Fruit fly (Drosophila melanogaster): ENCODE data around the gene GluRIIA.

Gene GluRIIA

dm6 chr2L:5567103-5567502 lies 12.2 kb downstream of the GluRIIA start (continued):
- TF ChIP-seq CG2678 (tag; optimal IDR thresholded peaks at IDR 0.05) (peak; percentile 20), unpg (GFP tag; optimal IDR thresholded peaks at IDR 0.05) (peak; percentile 30), CG14710 (tag; optimal IDR thresholded peaks at IDR 0.05) (no peak), tll (GFP tag; optimal IDR thresholded peaks at IDR 0.05) (no peak), CG14050 (GFP tag; IDR thresholded peaks at IDR 0.05) (no peak), CG11456 (GFP tag; IDR thresholded peaks at IDR 0.05) (0 out of 3 replicates have a peak, but pooled peaks have one; percentile 43), ci (GFP tag; IDR thresholded peaks at IDR 0.05) (no peak), Oli (tag; optimal IDR thresholded peaks at IDR 0.05) (peak; percentile 7), nmo (GFP tag; optimal IDR thresholded peaks at IDR 0.05) (peak; percentile 5), disco-r (GFP tag; optimal IDR thresholded peaks at IDR 0.05) (no peak), Hr3 (GFP tag; optimal IDR thresholded peaks at IDR 0.05) (no peak), CG3065 (GFP tag; optimal IDR thresholded peaks at IDR 0.05) (no peak)

DNA sequence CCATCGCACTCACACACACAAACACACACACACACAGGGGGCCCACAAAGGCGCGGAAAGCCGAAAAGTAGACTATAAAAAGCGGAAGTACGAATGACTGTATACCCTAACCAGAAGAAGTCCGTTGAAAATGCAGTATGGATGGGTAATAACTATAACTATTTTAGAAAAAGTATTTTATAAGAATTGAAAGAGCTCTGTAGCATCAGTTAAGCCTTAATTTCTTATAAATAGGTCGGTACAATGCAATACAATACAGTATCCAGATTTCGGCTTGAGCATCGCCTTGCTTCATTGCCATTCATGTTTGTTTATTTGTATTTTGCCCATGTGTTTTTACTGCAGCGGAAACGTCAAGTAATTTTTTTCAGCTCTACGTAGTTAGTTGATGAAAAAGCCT lies 14.6 kb downstream of the GluRIIA start:
- peak; percentile 1 for TF ChIP-seq CG1602 (GFP tag; optimal IDR thresholded peaks at IDR 0.05)
- no peak for TF ChIP-seq bsh (GFP tag; optimal IDR thresholded peaks at IDR 0.05)
- TF ChIP-seq CG3065 (GFP tag; optimal IDR thresholded peaks at IDR 0.05), result no peak
- TF ChIP-seq CG3847 (GFP tag; IDR thresholded peaks at IDR 0.05), result no peak
- TF ChIP-seq CG17829 (tag; optimal IDR thresholded peaks at IDR 0.05), result no peak
- TF ChIP-seq Aef1 (GFP tag; IDR thresholded peaks at IDR 0.05), result no peak
- no peak for TF ChIP-seq hb (GFP tag; IDR thresholded peaks at IDR 0.05; ENCODE audit: partially characterized antibody)
- TF ChIP-seq wor (GFP tag; IDR thresholded peaks at IDR 0.05), result no peak
- TF ChIP-seq Fer1 (GFP tag; optimal IDR thresholded peaks at IDR 0.05), result no peak
- no peak for TF ChIP-seq trh (GFP tag; optimal IDR thresholded peaks at IDR 0.05)
- TF ChIP-seq CG15073 (GFP tag; optimal IDR thresholded peaks at IDR 0.05), result no peak
- no peak for TF ChIP-seq CG6175 (GFP tag; IDR thresholded peaks at IDR 0.05)
- no peak for TF ChIP-seq phol (tag; optimal IDR thresholded peaks at IDR 0.05)
- no peak for TF ChIP-seq nom (GFP tag; optimal IDR thresholded peaks at IDR 0.05)
- TF ChIP-seq pan (optimal IDR thresholded peaks at IDR 0.05), result no peak
- peak in 1 of 2 experiments; percentile 51 for TF ChIP-seq pan (GFP tag; optimal IDR thresholded peaks at IDR 0.05 in 1 of 2, IDR thresholded peaks at IDR 0.05 in 1 of 2)
- TF ChIP-seq CG17359 (tag; optimal IDR thresholded peaks at IDR 0.05), result no peak
- TF ChIP-seq ATbp (GFP tag; optimal IDR thresholded peaks at IDR 0.05), result no peak
- peak; percentile 33; the same call in 1 of the 2 replicates for TF ChIP-seq Oaz (GFP tag; IDR thresholded peaks at IDR 0.05)
- TF ChIP-seq CG15696 (tag; optimal IDR thresholded peaks at IDR 0.05), result no peak
- no peak for TF ChIP-seq chif (GFP tag; optimal IDR thresholded peaks at IDR 0.05)
- TF ChIP-seq pzg (GFP tag; optimal IDR thresholded peaks at IDR 0.05), result no peak
- no peak for TF ChIP-seq CG12299 (tag; optimal IDR thresholded peaks at IDR 0.05)
- TF ChIP-seq gsb (GFP tag; IDR thresholded peaks at IDR 0.05), result no peak
- TF ChIP-seq CHES-1-like (GFP tag; optimal IDR thresholded peaks at IDR 0.05), result no peak
- TF ChIP-seq HLH54F (GFP tag; optimal IDR thresholded peaks at IDR 0.05), result peak; percentile 17
- TF ChIP-seq Myb (GFP tag; optimal IDR thresholded peaks at IDR 0.05), result no peak
- peak; percentile 39; the same call in 1 of the 3 replicates for TF ChIP-seq ase (GFP tag; IDR thresholded peaks at IDR 0.05)
- no peak for TF ChIP-seq CkIIα-i1 (GFP tag; IDR thresholded peaks at IDR 0.05)
- TF ChIP-seq yki (optimal IDR thresholded peaks at IDR 0.05), result no peak
- peak; percentile 72 for TF ChIP-seq lab (GFP tag; optimal IDR thresholded peaks at IDR 0.05)
- no peak for TF ChIP-seq Spps (tag; optimal IDR thresholded peaks at IDR 0.05)
- no peak for TF ChIP-seq CG2129 (GFP tag; IDR thresholded peaks at IDR 0.05; ENCODE audit: partially characterized antibody)
- TF ChIP-seq Gsc (GFP tag; IDR thresholded peaks at IDR 0.05), result no peak
- no peak for TF ChIP-seq corto (GFP tag; optimal IDR thresholded peaks at IDR 0.05)
- TF ChIP-seq Optix (GFP tag; IDR thresholded peaks at IDR 0.05), result no peak
- TF ChIP-seq TFAM (GFP tag; optimal IDR thresholded peaks at IDR 0.05), result no peak
- no peak for TF ChIP-seq CG1233 (GFP tag; optimal IDR thresholded peaks at IDR 0.05)
- TF ChIP-seq Dbx (GFP tag; IDR thresholded peaks at IDR 0.05), result no peak
- no peak for TF ChIP-seq dati (GFP tag; IDR thresholded peaks at IDR 0.05)
